Fruit fly (Drosophila melanogaster) whole organism, prepupa: ENCODE data around the gene CG46244.

Experiments used
- CG10669 ChIP-seq: fragments of 200-800 bp; sonication (Bioruptor generic); optimal IDR thresholded peaks from 3 replicates; lab custom pipeline; 2018; ENCODE audit warnings: missing biosample characterization, mild to moderate bottlenecking, missing genetic modification characterization, moderate library complexity
- CG6163 ChIP-seq: fragments of 200-800 bp; sonication (Bioruptor generic); IDR thresholded peaks from 3 replicates; pipeline ENCODE4 v1.3.6; 2022; ENCODE audit warnings: missing biosample characterization, missing genetic modification characterization
- CG7368 ChIP-seq: fragments of 200-800 bp; sonication (Bioruptor generic); optimal IDR thresholded peaks from 3 replicates; lab custom pipeline; 2016; ENCODE audit warnings: missing biosample characterization, missing genetic modification characterization
- CG9139 ChIP-seq: fragments of 200-800 bp; sonication (Bioruptor generic); optimal IDR thresholded peaks from 3 replicates; lab custom pipeline; 2017; ENCODE audit warnings: missing biosample characterization, mild to moderate bottlenecking, missing genetic modification characterization
- Eip93F ChIP-seq: fragments of 200-800 bp; sonication (Bioruptor generic); optimal IDR thresholded peaks from 2 replicates; lab custom pipeline; 2016; ENCODE audit warnings: missing biosample characterization, mild to moderate bottlenecking, missing genetic modification characterization
- Ets96B ChIP-seq: fragments of 200-800 bp; optimal IDR thresholded peaks from 2 replicates; lab custom pipeline; 2019; ENCODE audit warnings: missing biosample characterization, mild to moderate bottlenecking, missing genetic modification characterization, moderate library complexity
- Gug ChIP-seq: fragments of 200-800 bp; sonication (Bioruptor generic); IDR thresholded peaks from 2 replicates; pipeline ENCODE4 v1.3.6; 2022; ENCODE audit warnings: missing biosample characterization, missing genetic modification characterization
- Hr38 ChIP-seq: sonication (Bioruptor generic); optimal IDR thresholded peaks from 2 replicates; lab custom pipeline; 2016; ENCODE audit warnings: missing biosample characterization, missing genetic modification characterization
- Hr4 ChIP-seq: fragments of 200-800 bp; sonication (Bioruptor generic); optimal IDR thresholded peaks from 3 replicates; lab custom pipeline; 2016; ENCODE audit warnings: missing biosample characterization, missing genetic modification characterization
- cyc ChIP-seq: fragments of 200-800 bp; sonication (Bioruptor generic); optimal IDR thresholded peaks from 3 replicates; lab custom pipeline; 2016; ENCODE audit warnings: missing biosample characterization, missing genetic modification characterization
- pdm3 ChIP-seq: fragments of 200-800 bp; sonication (Bioruptor generic); optimal IDR thresholded peaks from 3 replicates; lab custom pipeline; 2016; ENCODE audit warnings: missing biosample characterization, missing genetic modification characterization
- ss ChIP-seq, 2 experiments: fragments of 200-800 bp; sonication (Bioruptor generic); optimal IDR thresholded peaks; 2 replicates in 1 of 2; 3 replicates in 1 of 2; lab custom pipeline; 2017 to 2018; ENCODE audit warnings: mild to moderate bottlenecking in 2 of 2, missing biosample characterization in 2 of 2, missing genetic modification characterization in 2 of 2, moderate library complexity in 1 of 2
- topi ChIP-seq: fragments of 200-800 bp; sonication (Bioruptor generic); optimal IDR thresholded peaks from 3 replicates; lab custom pipeline; 2016; ENCODE audit warnings: missing biosample characterization, missing genetic modification characterization

Gene CG46244

DNA sequence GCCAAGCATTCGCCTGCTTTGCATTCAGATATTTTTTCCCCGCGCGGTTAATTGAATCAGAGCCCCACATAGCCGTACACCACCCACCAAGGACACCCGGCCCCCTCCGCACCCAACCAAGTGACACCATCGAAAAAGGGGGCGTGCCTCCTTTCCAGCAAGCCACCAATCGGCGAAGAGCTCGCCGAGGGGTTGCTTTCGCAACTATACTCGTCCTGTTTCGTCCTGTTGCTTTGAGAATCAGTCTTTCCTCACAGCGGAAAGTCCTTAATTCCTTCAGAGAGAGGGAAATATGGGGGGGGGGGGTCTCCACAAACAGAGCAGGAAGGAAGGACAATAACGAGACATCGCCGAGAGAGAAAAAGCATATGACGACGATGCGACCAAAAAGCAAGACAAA is 163.3 kb downstream of the CG46244 start:
- TF ChIP-seq CG6163 (no peak), ss (GFP tag; optimal IDR thresholded peaks at IDR 0.05; lab: Kevin White, UChicago) (no peak), Hr38 (no peak), CG7368 (GFP tag; lab: Kevin White, UChicago) (no peak), CG10669 (GFP tag; lab: Kevin White, UChicago) (no peak), Ets96B (no peak), CG9139 (no peak), Eip93F (no peak), topi (no peak), cyc (GFP tag; lab: Kevin White, UChicago) (no peak), Gug (GFP tag; lab: Robert Waterston, UW) (no peak), pdm3 (GFP tag; lab: Kevin White, UChicago) (no peak)

DNA sequence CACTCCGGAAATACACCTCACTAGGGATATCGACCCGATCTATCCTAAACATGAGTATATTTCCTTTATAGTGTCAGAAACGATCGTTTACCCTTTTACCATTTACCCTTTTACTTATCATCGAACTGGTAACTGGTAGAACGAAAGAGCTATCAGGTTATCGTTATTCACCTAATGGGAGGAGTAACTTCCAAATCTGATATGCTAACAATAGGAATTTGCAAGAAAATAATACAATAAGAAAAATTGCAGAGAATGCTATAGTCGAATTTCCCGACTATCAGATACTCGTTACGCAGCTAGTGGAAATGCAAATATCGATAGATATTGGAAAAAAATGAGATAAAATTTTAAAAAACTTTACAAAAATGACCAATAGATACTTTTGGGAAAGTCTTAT is 167.9 kb downstream of the CG46244 start:
- TF ChIP-seq Hr4 (GFP tag; lab: Kevin White, UChicago): no peak
